Worm (Caenorhabditis elegans) whole organism, L2 larva: ENCODE results near the gene egl-13.
A peak's percentile ranks its signal among the peaks of the same experiment; 100 is the strongest.

Experiments used
- F13H6.1 ChIP-seq: sonication (generic microtip); optimal IDR thresholded peaks from 2 replicates; lab custom pipeline; 2016; ENCODE audit warnings: missing genetic modification characterization, missing compliant biosample characterization
- ZK546.5 ChIP-seq: sonication (generic microtip); optimal IDR thresholded peaks from 2 replicates; lab custom pipeline; 2017; ENCODE audit warnings: missing biosample characterization, missing genetic modification characterization
- aly-2 ChIP-seq: fragments of 150-350 bp; optimal IDR thresholded peaks from 2 replicates; lab custom pipeline; 2014; ENCODE audit warnings: missing biosample characterization, missing genetic modification characterization
- egl-27 ChIP-seq: sonication (generic microtip); optimal IDR thresholded peaks from 3 replicates; lab custom pipeline; 2017; ENCODE audit warnings: missing biosample characterization, missing genetic modification reagents, missing genetic modification characterization
- lin-13 ChIP-seq: fragments of 150-350 bp; optimal IDR thresholded peaks from 2 replicates; lab custom pipeline; 2014; ENCODE audit warnings: missing biosample characterization, missing genetic modification reagents, missing genetic modification characterization
- mab-5 ChIP-seq: fragments of 150-350 bp; optimal IDR thresholded peaks from 2 replicates; lab custom pipeline; 2014; ENCODE audit warnings: missing biosample characterization, missing genetic modification characterization
- mdl-1 ChIP-seq, 2 experiments: fragments of 150-350 bp in 1 of 2; sonication (generic microtip) in 1 of 2; optimal IDR thresholded peaks; 2 replicates each; lab custom pipeline; 2017; ENCODE audit warnings: missing biosample characterization in 2 of 2, missing genetic modification characterization in 2 of 2
- nhr-77 ChIP-seq: fragments of 150-350 bp; optimal IDR thresholded peaks from 2 replicates; lab custom pipeline; 2014; ENCODE audit warnings: missing biosample characterization, missing genetic modification characterization
- peb-1 ChIP-seq: fragments of 150-350 bp; optimal IDR thresholded peaks from 2 replicates; lab custom pipeline; 2014; ENCODE audit warnings: missing biosample characterization, missing genetic modification characterization
- skn-1 ChIP-seq: sonication (generic microtip); optimal IDR thresholded peaks from 2 replicates; lab custom pipeline; 2017; ENCODE audit warnings: missing biosample characterization, missing genetic modification characterization
- sma-9 ChIP-seq, 2 experiments: fragments of 150-350 bp in 1 of 2; sonication (generic microtip) in 1 of 2; optimal IDR thresholded peaks; 2 replicates each; lab custom pipeline; 2014 to 2016; ENCODE audit warnings: missing genetic modification characterization in 2 of 2, mild to moderate bottlenecking in 1 of 2, missing biosample characterization in 1 of 2, missing compliant biosample characterization in 1 of 2, missing genetic modification reagents in 1 of 2, moderate library complexity in 1 of 2
- ztf-11 ChIP-seq: sonication (generic microtip); optimal IDR thresholded peaks from 2 replicates; lab custom pipeline; 2017; ENCODE audit warnings: missing biosample characterization, missing genetic modification characterization
- ztf-4 ChIP-seq: fragments of 150-350 bp; optimal IDR thresholded peaks from 2 replicates; lab custom pipeline; 2014; ENCODE audit warnings: missing biosample characterization, missing genetic modification characterization

- TF ChIP-seq lin-13 (GFP tag; lab: Kevin White, UChicago) (no peak), F13H6.1 (tag; lab: Kevin White, UChicago) (peak; percentile 39), mab-5 (tag; lab: Kevin White, UChicago) (peak; percentile 41), peb-1 (no peak), nhr-77 (tag; lab: Kevin White, UChicago) (no peak), ztf-11 (tag; lab: Kevin White, UChicago) (no peak), egl-27 (tag; lab: Kevin White, UChicago) (no peak), sma-9 (GFP tag; optimal IDR thresholded peaks at IDR 0.05; lab: Kevin White, UChicago) (peak; percentile 72), sma-9 (tag; optimal IDR thresholded peaks at IDR 0.05; lab: Kevin White, UChicago) (no peak), aly-2 (tag; lab: Kevin White, UChicago) (no peak), ZK546.5 (tag; lab: Kevin White, UChicago) (no peak), ztf-4 (tag; lab: Kevin White, UChicago) (no peak), mdl-1 (tag; optimal IDR thresholded peaks at IDR 0.05; lab: Kevin White, UChicago) (no peak), skn-1 (no peak)
Observed at ce11 chrX:5707809-5708208, 44.2 kb downstream of the egl-13 start.
